Fruit fly (Drosophila melanogaster) whole organism, embryonic: ENCODE data around the gene Nup107.

Experiments used
- Atf6 ChIP-seq: fragments of 200-800 bp; sonication (Bioruptor generic); IDR thresholded peaks from 2 replicates; pipeline ENCODE4 v1.3.6; 2022; ENCODE audit warnings: missing biosample characterization, missing genetic modification characterization
- Bgb ChIP-seq: fragments of 200-800 bp; sonication (Bioruptor generic); IDR thresholded peaks from 2 replicates; pipeline ENCODE4 v1.3.6; 2022; ENCODE audit warnings: missing biosample characterization, missing genetic modification characterization; ENCODE audit not compliant: partially characterized antibody
- CG10274 ChIP-seq: fragments of 200-800 bp; sonication (Bioruptor generic); optimal IDR thresholded peaks from 3 replicates; lab custom pipeline; 2017; ENCODE audit warnings: missing biosample characterization, mild to moderate bottlenecking, missing genetic modification characterization
- CG11398 ChIP-seq: fragments of 200-800 bp; sonication (Bioruptor generic); optimal IDR thresholded peaks from 2 replicates; lab custom pipeline; 2016; ENCODE audit warnings: missing biosample characterization, missing genetic modification characterization
- CG12155 ChIP-seq: fragments of 200-800 bp; sonication (Bioruptor generic); optimal IDR thresholded peaks from 3 replicates; lab custom pipeline; 2016; ENCODE audit warnings: missing biosample characterization, missing genetic modification characterization
- CG12391 ChIP-seq: fragments of 200-800 bp; sonication (Bioruptor generic); optimal IDR thresholded peaks from 3 replicates; lab custom pipeline; 2018; ENCODE audit warnings: missing biosample characterization, mild to moderate bottlenecking, missing genetic modification characterization, moderate library complexity
- CG13287 ChIP-seq: fragments of 200-800 bp; sonication (Bioruptor generic); IDR thresholded peaks from 2 replicates; pipeline ENCODE4 v1.3.6; 2022; ENCODE audit warnings: missing biosample characterization, missing genetic modification characterization; ENCODE audit not compliant: partially characterized antibody
- CG14710 ChIP-seq: fragments of 200-800 bp; sonication (Bioruptor generic); optimal IDR thresholded peaks from 3 replicates; lab custom pipeline; 2019; ENCODE audit warnings: missing biosample characterization, mild to moderate bottlenecking, missing genetic modification characterization, moderate library complexity
- CG1603 ChIP-seq: fragments of 200-800 bp; sonication (Bioruptor generic); optimal IDR thresholded peaks from 2 replicates; lab custom pipeline; 2019; ENCODE audit warnings: missing biosample characterization, mild to moderate bottlenecking, missing genetic modification characterization, moderate library complexity
- CG17829 ChIP-seq: fragments of 200-800 bp; optimal IDR thresholded peaks from 2 replicates; lab custom pipeline; 2019; ENCODE audit warnings: missing biosample characterization, mild to moderate bottlenecking, missing genetic modification characterization, moderate library complexity
- CG2129 ChIP-seq: fragments of 200-800 bp; sonication (Bioruptor generic); IDR thresholded peaks from 2 replicates; pipeline ENCODE4 v1.3.6; 2022; ENCODE audit warnings: missing biosample characterization, missing genetic modification characterization; ENCODE audit not compliant: partially characterized antibody
- CG32767 ChIP-seq: fragments of 200-800 bp; sonication (Bioruptor generic); IDR thresholded peaks from 2 replicates; pipeline ENCODE4 v1.3.6; 2022; ENCODE audit warnings: missing biosample characterization, missing genetic modification characterization
- CG7987 ChIP-seq: fragments of 200-800 bp; sonication (Bioruptor generic); optimal IDR thresholded peaks from 2 replicates; lab custom pipeline; 2018; ENCODE audit warnings: missing biosample characterization, mild to moderate bottlenecking, missing genetic modification characterization, moderate library complexity
- CkIIα-i1 ChIP-seq: fragments of 200-800 bp; sonication (Bioruptor generic); IDR thresholded peaks from 2 replicates; pipeline ENCODE4 v1.3.6; 2022; ENCODE audit warnings: missing biosample characterization, missing genetic modification characterization
- Dad ChIP-seq: fragments of 200-800 bp; sonication (Bioruptor generic); optimal IDR thresholded peaks from 3 replicates; lab custom pipeline; 2016; ENCODE audit warnings: missing biosample characterization, missing genetic modification characterization
- Dbx ChIP-seq: fragments of 200-800 bp; sonication (Bioruptor generic); IDR thresholded peaks from 3 replicates; pipeline ENCODE4 v1.3.6; 2022; ENCODE audit warnings: missing biosample characterization, missing genetic modification characterization
- Dip3 ChIP-seq: fragments of 200-800 bp; sonication (Bioruptor generic); optimal IDR thresholded peaks from 3 replicates; lab custom pipeline; 2016; ENCODE audit warnings: missing biosample characterization, missing genetic modification characterization
- Doc3 ChIP-seq: fragments of 200-800 bp; sonication (Bioruptor generic); IDR thresholded peaks from 3 replicates; pipeline ENCODE4 v1.3.6; 2022; ENCODE audit warnings: missing biosample characterization, missing genetic modification characterization; ENCODE audit not compliant: partially characterized antibody
- Dp ChIP-seq: fragments of 200-800 bp; sonication (Bioruptor generic); optimal IDR thresholded peaks from 2 replicates; lab custom pipeline; 2018; ENCODE audit warnings: missing biosample characterization, mild to moderate bottlenecking, missing genetic modification characterization, moderate library complexity
- Ets65A ChIP-seq: fragments of 200-800 bp; sonication (Bioruptor generic); peaks from one replicate; lab custom pipeline; 2016; ENCODE audit warnings: missing biosample characterization, missing genetic modification characterization
- HmgZ ChIP-seq: fragments of 200-800 bp; sonication (Bioruptor generic); optimal IDR thresholded peaks from 2 replicates; lab custom pipeline; 2018; ENCODE audit warnings: missing biosample characterization, mild to moderate bottlenecking, missing genetic modification characterization
- Hsf ChIP-seq: fragments of 200-800 bp; sonication (Bioruptor generic); optimal IDR thresholded peaks from 3 replicates; lab custom pipeline; 2016; ENCODE audit warnings: missing biosample characterization, missing genetic modification characterization
- MESR4 ChIP-seq: fragments of 200-800 bp; sonication (Bioruptor generic); optimal IDR thresholded peaks from 2 replicates; lab custom pipeline; 2018; ENCODE audit warnings: missing biosample characterization, mild to moderate bottlenecking, missing genetic modification characterization, moderate library complexity
- Mad ChIP-seq: fragments of 200-800 bp; sonication (Bioruptor generic); optimal IDR thresholded peaks from 2 replicates; lab custom pipeline; 2016; ENCODE audit warnings: missing biosample characterization, missing genetic modification characterization
- Optix ChIP-seq: fragments of 200-800 bp; sonication (Bioruptor generic); IDR thresholded peaks from 3 replicates; pipeline ENCODE4 v1.3.6; 2022; ENCODE audit warnings: missing biosample characterization, missing genetic modification characterization
- PHDP ChIP-seq: fragments of 200-800 bp; sonication (Bioruptor generic); optimal IDR thresholded peaks from 3 replicates; lab custom pipeline; 2018; ENCODE audit warnings: missing biosample characterization, mild to moderate bottlenecking, missing genetic modification characterization, moderate library complexity
- Pdp1 ChIP-seq, 2 experiments: fragments of 200-800 bp; sonication (Bioruptor generic); optimal IDR thresholded peaks; 3 replicates each; lab custom pipeline; 2016; ENCODE audit warnings: missing biosample characterization in 2 of 2, missing genetic modification characterization in 2 of 2, mild to moderate bottlenecking in 1 of 2, moderate library complexity in 1 of 2
- Ptx1 ChIP-seq: fragments of 200-800 bp; sonication (Bioruptor generic); IDR thresholded peaks from 2 replicates; pipeline ENCODE4 v1.3.6; 2022; ENCODE audit warnings: missing biosample characterization, missing genetic modification characterization
- TFAM ChIP-seq: fragments of 200-800 bp; sonication (Bioruptor generic); optimal IDR thresholded peaks from 2 replicates; lab custom pipeline; 2017; ENCODE audit warnings: missing biosample characterization, missing genetic modification characterization, inconsistent platforms
- ac ChIP-seq: fragments of 200-800 bp; sonication (Bioruptor generic); optimal IDR thresholded peaks from 3 replicates; lab custom pipeline; 2017; ENCODE audit warnings: missing biosample characterization, mild to moderate bottlenecking, missing genetic modification characterization
- aop ChIP-seq: fragments of 200-800 bp; sonication (Bioruptor generic); IDR thresholded peaks from 2 replicates; pipeline ENCODE4 v1.3.6; 2022; ENCODE audit warnings: missing biosample characterization, missing genetic modification characterization
- ato ChIP-seq: fragments of 200-800 bp; sonication (Bioruptor generic); IDR thresholded peaks from 2 replicates; pipeline ENCODE4 v1.3.6; 2022; ENCODE audit warnings: missing biosample characterization, missing genetic modification characterization; ENCODE audit not compliant: partially characterized antibody
- bowl ChIP-seq: fragments of 200-800 bp; sonication (Bioruptor generic); IDR thresholded peaks from 2 replicates; pipeline ENCODE4 v1.3.6; 2022; ENCODE audit warnings: missing biosample characterization, missing genetic modification characterization
- cad ChIP-seq: fragments of >200 bp; optimal IDR thresholded peaks from 2 replicates; lab custom pipeline; 2017; ENCODE audit warnings: missing biosample characterization, missing genetic modification characterization
- crol ChIP-seq: fragments of 200-800 bp; sonication (Bioruptor generic); IDR thresholded peaks from 2 replicates; pipeline ENCODE4 v1.3.6; 2022; ENCODE audit warnings: missing biosample characterization, missing genetic modification characterization
- crp ChIP-seq, 2 experiments: fragments of 200-800 bp; sonication (Bioruptor generic); optimal IDR thresholded peaks; 2 replicates in 1 of 2; 3 replicates in 1 of 2; lab custom pipeline; 2017; ENCODE audit warnings: missing biosample characterization in 2 of 2, missing genetic modification characterization in 2 of 2, mild to moderate bottlenecking in 1 of 2, moderate library complexity in 1 of 2
- dm ChIP-seq: fragments of 200-800 bp; sonication (Bioruptor generic); optimal IDR thresholded peaks from 3 replicates; lab custom pipeline; 2016; ENCODE audit warnings: missing biosample characterization, missing genetic modification characterization
- fu2 ChIP-seq: fragments of 200-800 bp; sonication (Bioruptor generic); optimal IDR thresholded peaks from 2 replicates; lab custom pipeline; 2016; ENCODE audit warnings: missing biosample characterization, missing genetic modification characterization
- inv ChIP-seq: fragments of 200-800 bp; sonication (Bioruptor generic); IDR thresholded peaks from 2 replicates; pipeline ENCODE4 v1.3.6; 2022; ENCODE audit warnings: missing biosample characterization, missing genetic modification characterization; ENCODE audit not compliant: partially characterized antibody
- jumu ChIP-seq: fragments of 200-800 bp; sonication (Bioruptor generic); optimal IDR thresholded peaks from 3 replicates; lab custom pipeline; 2016; ENCODE audit warnings: missing biosample characterization, missing genetic modification characterization
- ken ChIP-seq: fragments of 200-800 bp; sonication (Bioruptor generic); IDR thresholded peaks from 3 replicates; pipeline ENCODE4 v1.3.6; 2022; ENCODE audit warnings: missing biosample characterization, missing genetic modification characterization
- phol ChIP-seq: fragments of 200-800 bp; sonication (Bioruptor generic); optimal IDR thresholded peaks from 3 replicates; lab custom pipeline; 2018; ENCODE audit warnings: missing biosample characterization, mild to moderate bottlenecking, missing genetic modification characterization, moderate library complexity
- pum ChIP-seq: fragments of 200-800 bp; sonication (Bioruptor generic); optimal IDR thresholded peaks from 2 replicates; lab custom pipeline; 2016; ENCODE audit warnings: missing biosample characterization, missing genetic modification characterization
- sens-2 ChIP-seq: fragments of 200-800 bp; sonication (Bioruptor generic); IDR thresholded peaks from 2 replicates; pipeline ENCODE4 v1.3.6; 2022; ENCODE audit warnings: missing biosample characterization, missing genetic modification characterization
- seq ChIP-seq: fragments of 200-800 bp; sonication (Bioruptor generic); IDR thresholded peaks from 2 replicates; pipeline ENCODE4 v1.3.6; 2022; ENCODE audit warnings: missing biosample characterization, missing genetic modification characterization
- sob ChIP-seq: fragments of 200-800 bp; sonication (Bioruptor generic); IDR thresholded peaks from 2 replicates; pipeline ENCODE4 v1.3.6; 2022; ENCODE audit warnings: missing biosample characterization, missing genetic modification characterization
- tin ChIP-seq: fragments of 200-800 bp; sonication (Bioruptor generic); optimal IDR thresholded peaks from 3 replicates; lab custom pipeline; 2016; ENCODE audit warnings: missing biosample characterization, missing genetic modification characterization
- tna ChIP-seq: fragments of 200-800 bp; sonication (Bioruptor generic); IDR thresholded peaks from 2 replicates; pipeline ENCODE4 v1.3.6; 2022; ENCODE audit warnings: missing biosample characterization, missing genetic modification characterization; ENCODE audit not compliant: partially characterized antibody
- wor ChIP-seq: fragments of 200-800 bp; sonication (Bioruptor generic); IDR thresholded peaks from 2 replicates; pipeline ENCODE4 v1.3.6; 2022; ENCODE audit warnings: missing biosample characterization, missing genetic modification characterization

Gene Nup107

dm6 chr2L:10767597-10768188 is 31.8 kb upstream of the Nup107 start, which contains the start of gene Ubc2 (continued):
- TF ChIP-seq ato (GFP tag; lab: Robert Waterston, UW) (peak; percentile 77), ken (0 out of 3 replicates have a peak, but pooled peaks have one; percentile 23), PHDP (tag; lab: Kevin White, UChicago) (peak; percentile 29), cad (peak; percentile 48), CG32767 (no peak), jumu (GFP tag; lab: Kevin White, UChicago) (peak; percentile 16), sens-2 (GFP tag; lab: Robert Waterston, UW) (no peak), Dad (peak; percentile 29), CG7987 (GFP tag; lab: Kevin White, UChicago) (peak; percentile 13), tna (GFP tag; lab: Robert Waterston, UW) (peak; percentile 75), wor (GFP tag; lab: Robert Waterston, UW) (no peak), Dp (GFP tag; lab: Kevin White, UChicago) (peak; percentile 69), Dbx (GFP tag; lab: Robert Waterston, UW) (0 out of 3 replicates have a peak, but pooled peaks have one; percentile 22), phol (tag; lab: Kevin White, UChicago) (peak; percentile 34), TFAM (GFP tag; lab: Kevin White, UChicago) (no peak), Mad (GFP tag; lab: Kevin White, UChicago) (peak; percentile 22), fu2 (GFP tag; lab: Kevin White, UChicago) (peak; percentile 5), Doc3 (peak; percentile 72), CG12155 (GFP tag; lab: Kevin White, UChicago) (peak; percentile 15), pum (peak; percentile 13), Hsf (peak; percentile 34), CG13287 (GFP tag; lab: Robert Waterston, UW) (peak; percentile 89), CG14710 (tag; lab: Kevin White, UChicago) (peak; percentile 57), HmgZ (tag; lab: Kevin White, UChicago) (peak; percentile 38), dm (peak; percentile 47), CG11398 (GFP tag; lab: Kevin White, UChicago) (peak; percentile 36), tin (peak; percentile 34), Atf6 (GFP tag; lab: Robert Waterston, UW) (no peak), Bgb (GFP tag; lab: Robert Waterston, UW) (peak; percentile 89), Ptx1 (peak; percentile 29), CkIIα-i1 (GFP tag; lab: Robert Waterston, UW) (no peak), aop (GFP tag; lab: Robert Waterston, UW) (no peak), crp (GFP tag; optimal IDR thresholded peaks at IDR 0.05; lab: Kevin White, UChicago) (peak in 1 of 2 experiments; percentile 61), ac (GFP tag; lab: Kevin White, UChicago) (no peak), seq (GFP tag; lab: Robert Waterston, UW) (0 out of 2 replicates have a peak, but pooled peaks have one; percentile 7), bowl (GFP tag; lab: Robert Waterston, UW) (no peak), CG17829 (peak; percentile 43), CG2129 (GFP tag; lab: Robert Waterston, UW) (peak; percentile 34; the same call in 1 of the 2 replicates), crol (no peak), sob (GFP tag; lab: Robert Waterston, UW) (peak; percentile 18; the same call in 1 of the 2 replicates), CG10274 (GFP tag; lab: Kevin White, UChicago) (no peak), Dip3 (peak; percentile 15), MESR4 (GFP tag; lab: Kevin White, UChicago) (peak; percentile 54), Optix (GFP tag; lab: Robert Waterston, UW) (no peak), inv (peak; percentile 65; the same call in 1 of the 2 replicates), CG1603 (peak; percentile 69), Ets65A (no peak), Pdp1 (GFP tag; optimal IDR thresholded peaks at IDR 0.05; lab: Kevin White, UChicago) (peak in 1 of 2 experiments; percentile 41), CG12391 (tag; lab: Kevin White, UChicago) (peak; percentile 0)
